Worm (Caenorhabditis elegans): ENCODE measurements around the gene mdmh-35.

Gene mdmh-35

DNA sequence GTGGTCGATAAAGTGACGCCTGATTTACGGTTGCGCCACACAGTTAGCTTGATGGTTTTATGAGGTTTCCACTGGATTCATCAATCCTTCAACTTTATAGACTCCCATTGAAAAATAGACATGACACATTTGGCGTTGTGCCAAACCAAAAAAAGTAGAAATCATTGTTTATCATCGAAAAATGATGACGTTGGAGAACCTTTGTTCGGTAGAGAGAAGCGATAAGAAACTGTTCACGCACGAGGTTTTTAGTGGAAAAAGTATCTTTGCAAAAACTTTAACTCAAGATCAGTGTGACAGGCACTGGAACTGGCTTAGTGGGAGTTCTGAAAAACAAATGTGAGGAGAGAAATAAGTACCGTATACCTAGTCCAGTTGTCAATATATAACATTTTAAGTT is 41.9 kb downstream of the mdmh-35 start:
- TF ChIP-seq ets-5 (GFP tag; IDR thresholded peaks at IDR 0.05) (no peak), snu-23 (GFP tag; optimal IDR thresholded peaks at IDR 0.05) (no peak), tlp-1 (tag; optimal IDR thresholded peaks at IDR 0.05) (no peak), zip-4 (GFP tag; optimal IDR thresholded peaks at IDR 0.05) (no peak), tbx-2 (tag; optimal IDR thresholded peaks at IDR 0.05) (no peak), vab-15 (tag; optimal IDR thresholded peaks at IDR 0.05) (no peak), alr-1 (tag; optimal IDR thresholded peaks at IDR 0.05; ENCODE audit: borderline replicate concordance) (no peak), fkh-10 (GFP tag; optimal IDR thresholded peaks at IDR 0.05) (no peak), pag-3 (tag; optimal IDR thresholded peaks at IDR 0.05; ENCODE audit: borderline replicate concordance, insufficient read depth) (no peak), fkh-4 (tag; optimal IDR thresholded peaks at IDR 0.05; ENCODE audit: borderline replicate concordance) (no peak)

DNA sequence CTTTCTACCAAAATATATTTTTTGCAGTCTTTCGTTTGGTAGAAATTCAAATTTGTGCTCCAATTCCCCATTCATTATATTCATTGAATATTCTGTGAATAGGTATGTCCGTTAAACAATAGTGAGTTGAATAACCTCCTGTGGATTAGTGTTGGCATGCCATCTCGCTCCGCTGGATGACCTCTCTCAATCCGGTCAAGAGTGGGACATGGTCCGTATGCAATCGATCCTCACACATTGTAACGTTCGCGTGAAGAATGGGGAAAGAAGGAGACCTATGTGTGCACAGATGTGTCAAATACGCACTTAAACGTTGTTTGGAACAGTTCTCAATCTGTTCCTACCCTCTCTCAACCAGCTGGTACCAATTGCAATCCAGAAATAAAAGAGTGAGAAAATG is 42.3 kb downstream of the mdmh-35 start:
- TF ChIP-seq hlh-4 (tag; optimal IDR thresholded peaks at IDR 0.05) (no peak), tbx-2 (tag; optimal IDR thresholded peaks at IDR 0.05) (no peak), ces-1 (GFP tag; optimal IDR thresholded peaks at IDR 0.05) (no peak), xbp-1 (tag; optimal IDR thresholded peaks at IDR 0.05) (no peak)

DNA sequence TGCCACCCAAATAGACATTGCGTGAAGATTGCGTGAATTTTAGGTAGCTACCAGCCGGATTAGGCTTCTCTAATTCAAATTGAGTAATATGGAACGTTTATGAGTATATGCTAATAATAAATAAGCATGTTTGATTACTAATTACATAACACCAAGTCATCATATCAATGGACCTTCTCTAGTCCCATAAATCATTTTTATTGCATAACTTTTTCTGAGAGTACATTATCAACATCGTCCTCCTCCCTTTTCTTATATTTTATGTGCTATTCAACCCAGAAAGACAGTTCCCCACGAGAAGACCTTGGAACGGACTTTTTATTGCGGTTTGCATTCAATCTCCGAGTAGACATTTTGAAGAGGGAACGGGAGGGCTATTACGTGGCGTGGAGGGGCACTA is 43.2 kb downstream of the mdmh-35 start:
- TF ChIP-seq ama-1 (optimal IDR thresholded peaks at IDR 0.05) (peak; percentile 7), fkh-10 (GFP tag; optimal IDR thresholded peaks at IDR 0.05) (no peak)

DNA sequence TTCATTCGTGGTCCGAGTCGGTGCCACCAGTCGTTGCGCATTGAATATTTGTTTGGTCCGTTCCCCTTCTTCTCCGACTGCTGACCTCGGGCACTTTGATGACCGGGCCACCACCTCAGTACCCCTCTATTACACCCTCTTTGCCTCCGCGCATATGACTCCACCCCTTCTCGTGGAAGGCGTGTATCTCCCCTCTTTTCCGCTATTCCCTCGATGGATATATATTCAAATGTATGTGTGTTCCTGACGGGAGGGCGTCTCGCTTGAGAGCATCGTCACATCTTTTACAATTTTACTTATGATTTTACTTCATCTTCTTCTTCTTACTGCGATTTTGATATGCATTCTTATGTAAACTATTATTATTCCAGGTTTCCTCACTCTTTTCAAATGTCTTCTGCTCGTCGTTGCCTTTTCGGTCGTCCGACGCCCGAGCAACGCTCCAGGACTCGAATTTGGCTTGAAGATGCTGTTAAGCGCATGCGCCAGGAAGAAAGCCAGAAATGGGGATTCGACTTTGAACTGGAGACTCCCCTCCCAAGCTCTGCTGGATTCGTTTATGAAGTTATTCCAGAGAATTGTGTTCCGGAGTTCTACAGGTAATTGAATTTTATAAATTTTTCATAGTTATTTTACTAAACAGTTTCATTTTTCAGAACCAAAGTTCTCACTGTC is 44.5 kb downstream of the mdmh-35 start, which contains the start of gene cki-1:
TSS of gene cki-1 (plus strand) at position 372 of the 675 bp plus-strand sequence.
- TF ChIP-seq ztf-11 (tag; optimal IDR thresholded peaks at IDR 0.05), result peak in 1 of 2 experiments; percentile 22
- no peak for TF ChIP-seq fos-1 (tag; optimal IDR thresholded peaks at IDR 0.05)
- no peak for TF ChIP-seq nhr-237 (tag; optimal IDR thresholded peaks at IDR 0.05)
- no peak for TF ChIP-seq lir-3 (tag; optimal IDR thresholded peaks at IDR 0.05; ENCODE audit: poor library complexity)
- TF ChIP-seq sptf-1 (tag; optimal IDR thresholded peaks at IDR 0.05), result no peak
- TF ChIP-seq unc-30 (tag; optimal IDR thresholded peaks at IDR 0.05), result no peak
- no peak for TF ChIP-seq elt-3 (tag; optimal IDR thresholded peaks at IDR 0.05)
- peak; percentile 4 for TF ChIP-seq rnt-1 (tag; optimal IDR thresholded peaks at IDR 0.05)
- no peak for TF ChIP-seq unc-130 (tag; optimal IDR thresholded peaks at IDR 0.05)
- no peak for TF ChIP-seq mep-1 (tag; optimal IDR thresholded peaks at IDR 0.05)
- no peak for TF ChIP-seq pax-3 (tag; optimal IDR thresholded peaks at IDR 0.05)
- TF ChIP-seq ama-1 (optimal IDR thresholded peaks at IDR 0.05), result no peak
- TF ChIP-seq nhr-71 (tag; optimal IDR thresholded peaks at IDR 0.05), result no peak
- TF ChIP-seq lin-39 (tag; optimal IDR thresholded peaks at IDR 0.05), result no peak
- TF ChIP-seq aha-1 (tag; optimal IDR thresholded peaks at IDR 0.05), result no peak
- TF ChIP-seq lsy-2 (tag; optimal IDR thresholded peaks at IDR 0.05), result no peak
- TF ChIP-seq C16A3.4 (tag; optimal IDR thresholded peaks at IDR 0.05), result no peak

DNA sequence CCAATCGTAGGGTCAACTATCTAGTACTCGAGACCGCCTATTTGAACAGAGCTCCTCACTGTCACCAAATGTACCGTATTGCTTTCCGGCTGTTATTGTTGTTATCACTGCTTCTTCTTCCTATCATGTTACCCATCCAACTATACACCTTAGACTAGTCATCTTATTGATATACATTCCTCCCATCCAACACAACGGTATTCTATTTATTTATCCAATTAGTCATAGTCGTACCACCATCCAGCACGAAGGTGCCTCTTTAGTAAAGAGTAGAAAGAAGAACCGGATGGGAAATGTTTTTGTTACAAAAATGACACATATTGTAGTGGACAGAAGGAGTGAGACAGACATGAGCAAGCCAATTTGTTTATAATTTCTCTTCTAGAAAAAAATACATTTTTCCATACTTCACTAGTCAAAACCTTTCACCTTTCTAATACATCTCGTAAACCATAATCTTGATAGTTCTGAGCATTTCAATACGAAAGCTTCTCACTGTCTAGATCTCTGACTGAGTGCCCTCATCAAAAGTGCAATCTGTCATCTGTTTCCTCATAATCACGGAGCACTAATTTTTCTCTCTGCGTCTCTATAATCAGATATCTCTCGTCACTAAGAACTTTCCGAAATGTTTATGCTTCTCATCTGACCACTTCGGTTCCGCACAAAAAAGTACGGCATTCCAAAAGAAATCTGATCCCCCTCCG is 45.2 kb downstream of the mdmh-35 start:
- TF ChIP-seq nhr-85 (tag) (no peak), efl-1 (optimal IDR thresholded peaks at IDR 0.05) (no peak), efl-1 (GFP tag; optimal IDR thresholded peaks at IDR 0.05 in 1 of 2) (peak in 1 of 2 experiments; percentile 50)
